Fruit fly (Drosophila melanogaster) whole organism, embryonic: Measurements from ENCODE around the gene HDAC1.

Experiments
- ATbp ChIP-seq: fragments of 200-800 bp; sonication (Bioruptor generic); optimal IDR thresholded peaks from 2 replicates; lab custom pipeline; 2017; ENCODE audit warnings: missing biosample characterization, mild to moderate bottlenecking, missing genetic modification characterization, missing genetic modification reagents
- CG10209 ChIP-seq: fragments of 200-800 bp; sonication (Bioruptor generic); optimal IDR thresholded peaks from 3 replicates; lab custom pipeline; 2017; ENCODE audit warnings: missing biosample characterization, mild to moderate bottlenecking, missing genetic modification characterization, missing genetic modification reagents
- CG10654 ChIP-seq: fragments of 200-800 bp; sonication (Bioruptor generic); optimal IDR thresholded peaks from 2 replicates; lab custom pipeline; 2016; ENCODE audit warnings: missing biosample characterization, missing genetic modification characterization
- CG12744 ChIP-seq: fragments of 200-800 bp; sonication (Bioruptor generic); optimal IDR thresholded peaks from 2 replicates; lab custom pipeline; 2016; ENCODE audit warnings: missing biosample characterization, missing genetic modification characterization
- CG13296 ChIP-seq: fragments of 200-800 bp; sonication (Bioruptor generic); optimal IDR thresholded peaks from 3 replicates; lab custom pipeline; 2018; ENCODE audit warnings: missing biosample characterization, mild to moderate bottlenecking, missing genetic modification characterization
- CG13775 ChIP-seq: fragments of 200-800 bp; sonication (Bioruptor generic); optimal IDR thresholded peaks from 3 replicates; lab custom pipeline; 2017; ENCODE audit warnings: missing biosample characterization, mild to moderate bottlenecking, missing genetic modification characterization
- CG17912 ChIP-seq: fragments of 200-800 bp; sonication (Bioruptor generic); optimal IDR thresholded peaks from 2 replicates; lab custom pipeline; 2018; ENCODE audit warnings: missing biosample characterization, mild to moderate bottlenecking, missing genetic modification characterization
- CG1792 ChIP-seq: fragments of 200-800 bp; sonication (Bioruptor generic); optimal IDR thresholded peaks from 2 replicates; lab custom pipeline; 2016; ENCODE audit warnings: missing biosample characterization, missing genetic modification characterization
- CG18599 ChIP-seq: fragments of 200-800 bp; sonication (Bioruptor generic); optimal IDR thresholded peaks from 3 replicates; lab custom pipeline; 2017; ENCODE audit warnings: missing biosample characterization, missing genetic modification characterization, mild to moderate bottlenecking, moderate library complexity, missing genetic modification reagents
- CG2129 ChIP-seq: fragments of 200-800 bp; sonication (Bioruptor generic); IDR thresholded peaks from 2 replicates; pipeline ENCODE4 v1.3.6; 2022; ENCODE audit warnings: missing biosample characterization, missing genetic modification characterization; ENCODE audit not compliant: partially characterized antibody
- CG2889 ChIP-seq: fragments of 200-800 bp; sonication (Bioruptor generic); IDR thresholded peaks from 3 replicates; pipeline ENCODE4 v1.3.6; 2022; ENCODE audit warnings: missing biosample characterization, missing genetic modification characterization
- CG30403 ChIP-seq: fragments of 200-800 bp; sonication (Bioruptor generic); optimal IDR thresholded peaks from 3 replicates; lab custom pipeline; 2016; ENCODE audit warnings: missing biosample characterization, missing genetic modification characterization
- CG31365 ChIP-seq: fragments of 200-800 bp; sonication (Bioruptor generic); optimal IDR thresholded peaks from 2 replicates; lab custom pipeline; 2018; ENCODE audit warnings: missing biosample characterization, mild to moderate bottlenecking, missing genetic modification characterization
- CG3163 ChIP-seq: fragments of 200-800 bp; sonication (Bioruptor generic); optimal IDR thresholded peaks from 3 replicates; lab custom pipeline; 2016; ENCODE audit warnings: missing biosample characterization, missing genetic modification characterization
- CG33557 ChIP-seq: fragments of 200-800 bp; sonication (Bioruptor generic); optimal IDR thresholded peaks from 2 replicates; lab custom pipeline; 2019; ENCODE audit warnings: missing biosample characterization, mild to moderate bottlenecking, missing genetic modification characterization, moderate library complexity
- CG3407 ChIP-seq: fragments of 200-800 bp; sonication (Bioruptor generic); optimal IDR thresholded peaks from 2 replicates; lab custom pipeline; 2018; ENCODE audit warnings: missing biosample characterization, mild to moderate bottlenecking, missing genetic modification characterization
- CG3847 ChIP-seq: fragments of 200-800 bp; sonication (Bioruptor generic); IDR thresholded peaks from 2 replicates; pipeline ENCODE4 v1.3.6; 2022; ENCODE audit warnings: missing biosample characterization, missing genetic modification characterization
- CG6689 ChIP-seq: fragments of 200-800 bp; sonication (Bioruptor generic); IDR thresholded peaks from 2 replicates; pipeline ENCODE4 v1.3.6; 2022; ENCODE audit warnings: missing biosample characterization, missing genetic modification characterization
- CG6765 ChIP-seq: fragments of 200-800 bp; sonication (Bioruptor generic); optimal IDR thresholded peaks from 3 replicates; lab custom pipeline; 2017; ENCODE audit warnings: missing biosample characterization, mild to moderate bottlenecking, missing genetic modification characterization
- CG7928 ChIP-seq: fragments of 200-800 bp; sonication (Bioruptor generic); optimal IDR thresholded peaks from 2 replicates; lab custom pipeline; 2017; ENCODE audit warnings: missing biosample characterization, mild to moderate bottlenecking, missing genetic modification characterization
- CG8924 ChIP-seq: fragments of 200-800 bp; optimal IDR thresholded peaks from 3 replicates; lab custom pipeline; 2019; ENCODE audit warnings: missing biosample characterization, mild to moderate bottlenecking, missing genetic modification characterization, moderate library complexity
- Dfd ChIP-seq, 2 experiments: fragments of >200 bp; optimal IDR thresholded peaks; 2 replicates each; lab custom pipeline; 2017; ENCODE audit warnings: missing biosample characterization in 2 of 2, missing genetic modification characterization in 2 of 2
- Dip3 ChIP-seq: fragments of 200-800 bp; sonication (Bioruptor generic); optimal IDR thresholded peaks from 3 replicates; lab custom pipeline; 2016; ENCODE audit warnings: missing biosample characterization, missing genetic modification characterization
- E2f1 ChIP-seq: fragments of 200-800 bp; sonication (Bioruptor generic); IDR thresholded peaks from 2 replicates; pipeline ENCODE4 v1.3.6; 2022; ENCODE audit warnings: missing biosample characterization, missing genetic modification characterization
- Kr ChIP-seq: fragments of 200-800 bp; sonication (Bioruptor generic); optimal IDR thresholded peaks from 2 replicates; lab custom pipeline; 2017; ENCODE audit warnings: missing biosample characterization, mild to moderate bottlenecking, missing genetic modification characterization
- Meics ChIP-seq: fragments of 200-800 bp; sonication (Bioruptor generic); optimal IDR thresholded peaks from 2 replicates; lab custom pipeline; 2017; ENCODE audit warnings: missing biosample characterization, mild to moderate bottlenecking, missing genetic modification characterization
- Optix ChIP-seq: fragments of 200-800 bp; sonication (Bioruptor generic); IDR thresholded peaks from 3 replicates; pipeline ENCODE4 v1.3.6; 2022; ENCODE audit warnings: missing biosample characterization, missing genetic modification characterization
- Ravus ChIP-seq: fragments of 200-800 bp; sonication (Bioruptor generic); IDR thresholded peaks from 2 replicates; pipeline ENCODE4 v1.3.6; 2022; ENCODE audit warnings: missing biosample characterization, missing genetic modification characterization
- Vsx1 ChIP-seq: fragments of 200-800 bp; sonication (Bioruptor generic); optimal IDR thresholded peaks from 2 replicates; lab custom pipeline; 2017; ENCODE audit warnings: missing biosample characterization, mild to moderate bottlenecking, missing genetic modification characterization, missing genetic modification reagents
- Xrp1 ChIP-seq: fragments of 200-800 bp; sonication (Bioruptor generic); IDR thresholded peaks from 2 replicates; pipeline ENCODE4 v1.3.6; 2022; ENCODE audit warnings: missing biosample characterization, missing genetic modification characterization
- ab ChIP-seq: fragments of 200-800 bp; sonication (Bioruptor generic); optimal IDR thresholded peaks from 2 replicates; lab custom pipeline; 2016; ENCODE audit warnings: missing biosample characterization, missing genetic modification characterization
- ato ChIP-seq: fragments of 200-800 bp; sonication (Bioruptor generic); IDR thresholded peaks from 2 replicates; pipeline ENCODE4 v1.3.6; 2022; ENCODE audit warnings: missing biosample characterization, missing genetic modification characterization; ENCODE audit not compliant: partially characterized antibody
- az2 ChIP-seq: fragments of 200-800 bp; sonication (Bioruptor generic); optimal IDR thresholded peaks from 3 replicates; lab custom pipeline; 2016; ENCODE audit warnings: missing biosample characterization, missing genetic modification characterization
- btn ChIP-seq: fragments of 200-800 bp; sonication (Bioruptor generic); optimal IDR thresholded peaks from 2 replicates; lab custom pipeline; 2016; ENCODE audit warnings: missing biosample characterization, missing genetic modification characterization
- chif ChIP-seq, 2 experiments: fragments of 200-800 bp; sonication (Bioruptor generic); optimal IDR thresholded peaks; 3 replicates each; lab custom pipeline; 2016; ENCODE audit warnings: missing biosample characterization in 2 of 2, missing genetic modification characterization in 2 of 2
- fd64A ChIP-seq: fragments of 200-800 bp; sonication (Bioruptor generic); optimal IDR thresholded peaks from 3 replicates; lab custom pipeline; 2018; ENCODE audit warnings: missing biosample characterization, mild to moderate bottlenecking, missing genetic modification characterization
- gce ChIP-seq: fragments of 200-800 bp; sonication (Bioruptor generic); IDR thresholded peaks from 3 replicates; pipeline ENCODE4 v1.3.6; 2022; ENCODE audit warnings: missing biosample characterization, missing genetic modification characterization
- grn ChIP-seq: fragments of 200-800 bp; sonication (Bioruptor generic); optimal IDR thresholded peaks from 3 replicates; lab custom pipeline; 2017; ENCODE audit warnings: missing biosample characterization, missing genetic modification characterization
- gt ChIP-seq: fragments of 200-800 bp; sonication (Bioruptor generic); IDR thresholded peaks from 2 replicates; pipeline ENCODE4 v1.3.6; 2022; ENCODE audit warnings: missing biosample characterization, missing genetic modification characterization
- h ChIP-seq: fragments of >200 bp; optimal IDR thresholded peaks from 2 replicates; lab custom pipeline; 2017
- ham ChIP-seq: fragments of 200-800 bp; sonication (Bioruptor generic); IDR thresholded peaks from 2 replicates; pipeline ENCODE4 v1.3.6; 2022; ENCODE audit warnings: missing biosample characterization, missing genetic modification characterization
- hb ChIP-seq: fragments of 200-800 bp; sonication (Bioruptor generic); IDR thresholded peaks from 3 replicates; pipeline ENCODE4 v1.3.6; 2022; ENCODE audit warnings: missing biosample characterization, missing genetic modification characterization; ENCODE audit not compliant: partially characterized antibody
- knrl ChIP-seq: fragments of 200-800 bp; sonication (Bioruptor generic); IDR thresholded peaks from 3 replicates; pipeline ENCODE4 v1.3.6; 2022; ENCODE audit warnings: missing biosample characterization, missing genetic modification characterization; ENCODE audit not compliant: partially characterized antibody
- onecut ChIP-seq: fragments of 200-800 bp; sonication (Bioruptor generic); IDR thresholded peaks from 2 replicates; pipeline ENCODE4 v1.3.6; 2022; ENCODE audit warnings: missing biosample characterization, missing genetic modification characterization
- ro ChIP-seq: fragments of 200-800 bp; sonication (Bioruptor generic); IDR thresholded peaks from 2 replicates; pipeline ENCODE4 v1.3.6; 2022; ENCODE audit warnings: missing biosample characterization, missing genetic modification characterization
- salm ChIP-seq: fragments of 200-800 bp; sonication (Bioruptor generic); optimal IDR thresholded peaks from 2 replicates; lab custom pipeline; 2018; ENCODE audit warnings: missing biosample characterization, mild to moderate bottlenecking, missing genetic modification characterization
- shn ChIP-seq: fragments of 200-800 bp; sonication (Bioruptor generic); optimal IDR thresholded peaks from 3 replicates; lab custom pipeline; 2016; ENCODE audit warnings: missing biosample characterization, missing genetic modification characterization
- sima ChIP-seq: fragments of 200-800 bp; sonication (Bioruptor generic); optimal IDR thresholded peaks from 2 replicates; lab custom pipeline; 2016; ENCODE audit warnings: missing biosample characterization, missing genetic modification characterization
- sisA ChIP-seq: fragments of 200-800 bp; sonication (Bioruptor generic); IDR thresholded peaks from 2 replicates; pipeline ENCODE4 v1.3.6; 2022; ENCODE audit warnings: missing biosample characterization, missing genetic modification characterization
- slbo ChIP-seq: fragments of 200-800 bp; sonication (Bioruptor generic); IDR thresholded peaks from 2 replicates; pipeline ENCODE4 v1.3.6; 2022; ENCODE audit warnings: missing biosample characterization, missing genetic modification characterization

Gene HDAC1

dm6 chr3L:4624371-4625154 lies 2.0 kb upstream of the HDAC1 start (continued):
- TF ChIP-seq Vsx1 (peak; percentile 40), gt (peak; percentile 71), ato (GFP tag; lab: Robert Waterston, UW) (no peak), Xrp1 (GFP tag; lab: Robert Waterston, UW) (peak; percentile 87), Meics (peak; percentile 89), CG10654 (GFP tag; lab: Kevin White, UChicago) (peak; percentile 82), CG6765 (GFP tag; lab: Kevin White, UChicago) (peak; percentile 65), ham (GFP tag; lab: Robert Waterston, UW) (no peak; the same call in 1 of the 2 replicates), h (lab: Kevin White, UChicago) (no peak), knrl (GFP tag; lab: Robert Waterston, UW) (no peak), Optix (GFP tag; lab: Robert Waterston, UW) (peak; percentile 58; the same call in 1 of the 3 replicates), sisA (peak; percentile 91), sima (GFP tag; lab: Kevin White, UChicago) (peak; percentile 50), CG3847 (GFP tag; lab: Robert Waterston, UW) (peak; percentile 77), ab (GFP tag; lab: Kevin White, UChicago) (peak; percentile 73), E2f1 (GFP tag; lab: Robert Waterston, UW) (peak; percentile 83), CG6689 (GFP tag; lab: Robert Waterston, UW) (peak; percentile 92), CG2129 (no peak), CG18599 (GFP tag; lab: Kevin White, UChicago) (peak; percentile 93), Dip3 (GFP tag; lab: Kevin White, UChicago) (peak; percentile 76), CG1792 (peak; percentile 81), CG8924 (peak; percentile 72), CG10209 (GFP tag; lab: Kevin White, UChicago) (peak; percentile 88), CG30403 (GFP tag; lab: Kevin White, UChicago) (peak; percentile 87), gce (peak; percentile 80), CG31365 (tag; lab: Kevin White, UChicago) (peak; percentile 54), CG12744 (GFP tag; lab: Kevin White, UChicago) (peak; percentile 69), CG13296 (peak; percentile 82), ATbp (GFP tag; lab: Kevin White, UChicago) (peak; percentile 76), slbo (GFP tag; lab: Robert Waterston, UW) (peak; percentile 89), ro (peak; percentile 69; the same call in 1 of the 2 replicates), hb (GFP tag; lab: Robert Waterston, UW) (no peak), chif (GFP tag; optimal IDR thresholded peaks at IDR 0.05; lab: Kevin White, UChicago) (peak; percentile 87 to 91), CG13775 (peak; percentile 88), CG2889 (peak; percentile 66; the same call in 2 of the 3 replicates), onecut (peak; percentile 79), CG3163 (GFP tag; lab: Kevin White, UChicago) (peak; percentile 84), Ravus (GFP tag; lab: Robert Waterston, UW) (peak; percentile 21), salm (tag; lab: Kevin White, UChicago) (peak; percentile 39), Dfd (GFP tag; optimal IDR thresholded peaks at IDR 0.05; lab: Kevin White, UChicago) (no peak), CG7928 (GFP tag; lab: Kevin White, UChicago) (peak; percentile 60), shn (GFP tag; lab: Kevin White, UChicago) (peak; percentile 92), CG33557 (peak; percentile 82), CG3407 (GFP tag; lab: Kevin White, UChicago) (peak; percentile 26), fd64A (peak; percentile 70), Kr (GFP tag; lab: Kevin White, UChicago) (no peak), btn (peak; percentile 67), grn (GFP tag; lab: Kevin White, UChicago) (peak; percentile 1), CG17912 (GFP tag; lab: Kevin White, UChicago) (peak; percentile 41), az2 (GFP tag; lab: Kevin White, UChicago) (peak; percentile 90)
